Worm (Caenorhabditis elegans) whole organism, mixed stage, embryonic: ENCODE data around the gene srxa-19.

Experiments used
- M03D4.4 ChIP-seq: sonication (generic microtip); optimal IDR thresholded peaks from 2 replicates; lab custom pipeline; 2017; ENCODE audit warnings: mild to moderate bottlenecking, missing genetic modification characterization, missing compliant biosample characterization
- bed-3 ChIP-seq: fragments of 200-800 bp; sonication (Bioruptor generic); optimal IDR thresholded peaks from 3 replicates; lab custom pipeline; 2018; ENCODE audit warnings: mild to moderate bottlenecking, missing genetic modification characterization, moderate library complexity, missing compliant biosample characterization
- blmp-1 ChIP-seq: fragments of 150-350 bp; optimal IDR thresholded peaks from 2 replicates; lab custom pipeline; 2014; ENCODE audit warnings: missing biosample characterization, missing genetic modification characterization
- ceh-39 ChIP-seq: fragments of 150-350 bp; optimal IDR thresholded peaks from 2 replicates; lab custom pipeline; 2014; ENCODE audit warnings: missing biosample characterization, missing genetic modification characterization
- ceh-43 ChIP-seq: fragments of 200-800 bp; sonication (Bioruptor generic); optimal IDR thresholded peaks from 2 replicates; lab custom pipeline; 2018; ENCODE audit warnings: mild to moderate bottlenecking, missing genetic modification characterization, moderate library complexity, missing compliant biosample characterization
- ceh-83 ChIP-seq: fragments of 200-800 bp; sonication (Bioruptor generic); optimal IDR thresholded peaks from 2 replicates; lab custom pipeline; 2018; ENCODE audit warnings: mild to moderate bottlenecking, missing genetic modification characterization, missing compliant biosample characterization
- ces-1 ChIP-seq: fragments of 150-350 bp; optimal IDR thresholded peaks from 2 replicates; lab custom pipeline; 2014; ENCODE audit warnings: missing biosample characterization, missing genetic modification reagents, missing genetic modification characterization
- cnd-1 ChIP-seq: fragments of 200-800 bp; sonication (Bioruptor generic); optimal IDR thresholded peaks from 2 replicates; lab custom pipeline; 2018; ENCODE audit warnings: mild to moderate bottlenecking, missing genetic modification characterization, missing compliant biosample characterization
- elt-3 ChIP-seq: fragments of 150-350 bp; optimal IDR thresholded peaks from 2 replicates; lab custom pipeline; 2014; ENCODE audit warnings: missing biosample characterization, missing genetic modification characterization
- flh-1 ChIP-seq: fragments of 200-800 bp; sonication (Bioruptor generic); optimal IDR thresholded peaks from 2 replicates; lab custom pipeline; 2018; ENCODE audit warnings: mild to moderate bottlenecking, missing genetic modification characterization, moderate library complexity, missing compliant biosample characterization
- ham-2 ChIP-seq: fragments of 200-800 bp; sonication (Bioruptor generic); optimal IDR thresholded peaks from 2 replicates; lab custom pipeline; 2018; ENCODE audit warnings: mild to moderate bottlenecking, missing genetic modification characterization, missing compliant biosample characterization
- hlh-1 ChIP-seq: fragments of 150-350 bp; optimal IDR thresholded peaks from 2 replicates; lab custom pipeline; 2014; ENCODE audit warnings: missing biosample characterization, missing genetic modification reagents, missing genetic modification characterization
- lin-13 ChIP-seq: fragments of 150-350 bp; optimal IDR thresholded peaks from 2 replicates; lab custom pipeline; 2014; ENCODE audit warnings: missing biosample characterization, missing genetic modification characterization
- lin-32 ChIP-seq: fragments of 200-800 bp; sonication (Bioruptor generic); optimal IDR thresholded peaks from 2 replicates; lab custom pipeline; 2018; ENCODE audit warnings: mild to moderate bottlenecking, missing genetic modification characterization, missing compliant biosample characterization
- lsy-2 ChIP-seq: fragments of 150-350 bp; optimal IDR thresholded peaks from 2 replicates; lab custom pipeline; 2014; ENCODE audit warnings: missing biosample characterization, missing genetic modification characterization
- mab-5 ChIP-seq: fragments of 150-350 bp; optimal IDR thresholded peaks from 2 replicates; lab custom pipeline; 2014; ENCODE audit warnings: missing biosample characterization, missing genetic modification characterization
- mep-1 ChIP-seq: fragments of 150-350 bp; optimal IDR thresholded peaks from 2 replicates; lab custom pipeline; 2017; ENCODE audit warnings: missing biosample characterization, missing genetic modification reagents, missing genetic modification characterization, inconsistent platforms
- mls-2 ChIP-seq: sonication (generic microtip); optimal IDR thresholded peaks from 2 replicates; lab custom pipeline; 2016; ENCODE audit warnings: mild to moderate bottlenecking, missing genetic modification characterization, moderate library complexity, missing compliant biosample characterization
- nhr-12 ChIP-seq: fragments of 150-350 bp; optimal IDR thresholded peaks from 2 replicates; lab custom pipeline; 2014; ENCODE audit warnings: missing biosample characterization, missing genetic modification characterization
- nhr-2 ChIP-seq: fragments of 150-350 bp; optimal IDR thresholded peaks from 2 replicates; lab custom pipeline; 2014; ENCODE audit warnings: missing biosample characterization, missing genetic modification characterization
- nhr-237 ChIP-seq: fragments of 150-350 bp; optimal IDR thresholded peaks from 2 replicates; lab custom pipeline; 2014; ENCODE audit warnings: missing biosample characterization, missing genetic modification characterization
- nhr-28 ChIP-seq: fragments of 150-350 bp; optimal IDR thresholded peaks from 2 replicates; lab custom pipeline; 2014; ENCODE audit warnings: missing biosample characterization, missing genetic modification characterization
- nhr-76 ChIP-seq: sonication (generic microtip); optimal IDR thresholded peaks from 2 replicates; lab custom pipeline; 2017; ENCODE audit warnings: missing biosample characterization, missing genetic modification characterization
- pha-4 ChIP-seq: fragments of 150-350 bp; optimal IDR thresholded peaks from 2 replicates; lab custom pipeline; 2018; ENCODE audit warnings: missing biosample characterization, missing genetic modification reagents, missing genetic modification characterization
- snpc-4 ChIP-seq: fragments of 150-350 bp; optimal IDR thresholded peaks from 2 replicates; lab custom pipeline; 2014; ENCODE audit warnings: missing biosample characterization, missing genetic modification characterization
- sptf-1 ChIP-seq: sonication (generic microtip); optimal IDR thresholded peaks from 2 replicates; lab custom pipeline; 2017; ENCODE audit warnings: mild to moderate bottlenecking, missing genetic modification characterization, moderate library complexity, missing compliant biosample characterization
- tbx-8 ChIP-seq: fragments of 200-800 bp; sonication (Bioruptor generic); optimal IDR thresholded peaks from 2 replicates; lab custom pipeline; 2018; ENCODE audit warnings: mild to moderate bottlenecking, missing genetic modification characterization, moderate library complexity, missing compliant biosample characterization
- unc-120 ChIP-seq: sonication (generic microtip); optimal IDR thresholded peaks from 2 replicates; lab custom pipeline; 2017; ENCODE audit warnings: missing genetic modification characterization, missing compliant biosample characterization; ENCODE audit not compliant: poor library complexity, severe bottlenecking
- unc-39 ChIP-seq: fragments of 150-350 bp; optimal IDR thresholded peaks from 2 replicates; lab custom pipeline; 2014; ENCODE audit warnings: missing biosample characterization, missing genetic modification characterization
- unc-62 ChIP-seq: fragments of 150-350 bp; optimal IDR thresholded peaks from 2 replicates; lab custom pipeline; 2014; ENCODE audit warnings: missing biosample characterization, missing genetic modification reagents, missing genetic modification characterization
- zip-8 ChIP-seq: fragments of 150-350 bp; optimal IDR thresholded peaks from 2 replicates; lab custom pipeline; 2014; ENCODE audit warnings: missing biosample characterization, missing genetic modification characterization
- ztf-11 ChIP-seq: fragments of 150-350 bp; optimal IDR thresholded peaks from 2 replicates; lab custom pipeline; 2014; ENCODE audit warnings: missing biosample characterization, missing genetic modification characterization

The srxa-19 gene

ce11 chrV:10146787-10147186 lies 24.2 kb upstream of the srxa-19 start:
- TF ChIP-seq ceh-83 (GFP tag; lab: Kevin White, UChicago) (no peak), zip-8 (no peak), unc-120 (tag; lab: Kevin White, UChicago) (peak; percentile 16), mep-1 (tag; lab: Kevin White, UChicago) (no peak), mls-2 (tag; lab: Kevin White, UChicago) (no peak), hlh-1 (tag; lab: Kevin White, UChicago) (peak; percentile 52), cnd-1 (tag; lab: Kevin White, UChicago) (no peak), ztf-11 (tag; lab: Kevin White, UChicago) (no peak), nhr-28 (tag; lab: Kevin White, UChicago) (no peak), ceh-39 (tag; lab: Kevin White, UChicago) (no peak), flh-1 (GFP tag; lab: Kevin White, UChicago) (no peak), unc-62 (peak; percentile 44), nhr-2 (no peak), nhr-237 (tag; lab: Kevin White, UChicago) (no peak)
- TF ChIP-seq, all 35 proteins: peak for 3

ce11 chrV:10145653-10146052 lies 23.1 kb upstream of the srxa-19 start, which contains the start of gene C51E3.9:
Gene C51E3.9, plus strand, starts transcription at chrV:10145953.
- TF ChIP-seq elt-3 (tag; lab: Kevin White, UChicago) (no peak), ztf-11 (tag; lab: Kevin White, UChicago) (no peak), flh-1 (GFP tag; lab: Kevin White, UChicago) (no peak), lin-32 (GFP tag; lab: Kevin White, UChicago) (no peak), lsy-2 (tag; lab: Kevin White, UChicago) (no peak), hlh-1 (tag; lab: Kevin White, UChicago) (peak; percentile 27)

ce11 chrV:10134077-10134693 lies 11.6 kb upstream of the srxa-19 start, which contains the start of the genes C08B6.18, wdr-20 and C08B6.8:
Gene C08B6.18, minus strand, starts transcription at chrV:10134127.
Gene wdr-20, minus strand, starts transcription at chrV:10134158.
Gene C08B6.8, plus strand, starts transcription at chrV:10134643.
- TF ChIP-seq nhr-237 (tag; lab: Kevin White, UChicago) (peak; percentile 26), lin-13 (tag; lab: Kevin White, UChicago) (no peak), nhr-28 (tag; lab: Kevin White, UChicago) (no peak), ceh-83 (GFP tag; lab: Kevin White, UChicago) (no peak), bed-3 (GFP tag; lab: Kevin White, UChicago) (no peak), lsy-2 (tag; lab: Kevin White, UChicago) (peak; percentile 41), M03D4.4 (tag; lab: Kevin White, UChicago) (no peak), blmp-1 (tag; lab: Kevin White, UChicago) (no peak), mep-1 (tag; lab: Kevin White, UChicago) (peak; percentile 59), ces-1 (GFP tag; lab: Kevin White, UChicago) (peak; percentile 40), pha-4 (tag; lab: Kevin White, UChicago) (peak; percentile 26), mab-5 (tag; lab: Kevin White, UChicago) (no peak), nhr-12 (tag; lab: Kevin White, UChicago) (no peak), sptf-1 (tag; lab: Kevin White, UChicago) (no peak), ham-2 (GFP tag; lab: Kevin White, UChicago) (no peak), flh-1 (GFP tag; lab: Kevin White, UChicago) (no peak)

- TF ChIP-seq sptf-1 (tag; lab: Kevin White, UChicago) (no peak), unc-39 (tag; lab: Kevin White, UChicago) (no peak), ztf-11 (tag; lab: Kevin White, UChicago) (no peak), nhr-76 (no peak), bed-3 (GFP tag; lab: Kevin White, UChicago) (no peak), nhr-28 (tag; lab: Kevin White, UChicago) (no peak), ceh-39 (tag; lab: Kevin White, UChicago) (no peak), nhr-12 (tag; lab: Kevin White, UChicago) (no peak)
These were observed 10.7 kb upstream of the srxa-19 start for ce11 chrV:10133277-10133676.

ce11 chrV:10130195-10130594 lies 7.6 kb upstream of the srxa-19 start, which contains the start of gene aos-1:
Gene aos-1, minus strand, starts transcription at chrV:10130295.
- TF ChIP-seq ces-1 (GFP tag; lab: Kevin White, UChicago) (no peak), bed-3 (GFP tag; lab: Kevin White, UChicago) (no peak), ceh-43 (GFP tag; lab: Kevin White, UChicago) (no peak), flh-1 (GFP tag; lab: Kevin White, UChicago) (no peak), elt-3 (tag; lab: Kevin White, UChicago) (no peak), nhr-2 (no peak), nhr-28 (tag; lab: Kevin White, UChicago) (no peak), cnd-1 (tag; lab: Kevin White, UChicago) (no peak), snpc-4 (no peak), tbx-8 (GFP tag; lab: Kevin White, UChicago) (no peak), ceh-39 (tag; lab: Kevin White, UChicago) (no peak)
